ENCODE assay signal across 4 fruit fly cellular contexts in genomic region chr3L:22471586-22472291, dm6.
TF ChIP-seq lines count a peak whose summit lies in the region.

No protein-coding gene starts in this region.

TF ChIP-seq in whole organism, adult, 20 proteins besides CTCF, POLR2A, EP300 and RAD21 (continued from another document):
- TF ChIP-seq CG14711 (tag; optimal IDR thresholded peaks at IDR 0.05; lab: Kevin White, UChicago) (peak; percentile 74), CG33017 (tag; optimal IDR thresholded peaks at IDR 0.05; lab: Kevin White, UChicago) (peak; percentile 85)

TF ChIP-seq in whole organism, embryonic, 481 proteins besides CTCF, POLR2A, EP300 and RAD21 (continued from another document and continues in another):
- TF ChIP-seq Oli (tag; optimal IDR thresholded peaks at IDR 0.05; lab: Kevin White, UChicago) (peak; percentile 45), Six4 (GFP tag; optimal IDR thresholded peaks at IDR 0.05; lab: Kevin White, UChicago) (no peak), MBD-R2 (GFP tag; IDR thresholded peaks at IDR 0.05; lab: Robert Waterston, UW) (0 out of 2 replicates have a peak, but pooled peaks have one; percentile 31), Usf (GFP tag; optimal IDR thresholded peaks at IDR 0.05; lab: Kevin White, UChicago) (no peak), chif (GFP tag; optimal IDR thresholded peaks at IDR 0.05; lab: Kevin White, UChicago) (no peak), CG10147 (GFP tag; optimal IDR thresholded peaks at IDR 0.05; lab: Kevin White, UChicago) (peak; percentile 3), Lhr (GFP tag; optimal IDR thresholded peaks at IDR 0.05; lab: Kevin White, UChicago) (no peak), Hr78 (GFP tag; optimal IDR thresholded peaks at IDR 0.05; lab: Kevin White, UChicago) (no peak), slp2 (GFP tag; optimal IDR thresholded peaks at IDR 0.05; lab: Kevin White, UChicago) (no peak), CG5245 (GFP tag; optimal IDR thresholded peaks at IDR 0.05; lab: Kevin White, UChicago) (no peak), hb (GFP tag; IDR thresholded peaks at IDR 0.05; lab: Robert Waterston, UW; ENCODE audit: partially characterized antibody) (no peak), CG18011 (GFP tag; optimal IDR thresholded peaks at IDR 0.05; lab: Kevin White, UChicago) (no peak), CG12942 (GFP tag; optimal IDR thresholded peaks at IDR 0.05; lab: Kevin White, UChicago) (no peak), Myb (GFP tag; optimal IDR thresholded peaks at IDR 0.05; lab: Kevin White, UChicago) (no peak), dati (GFP tag; IDR thresholded peaks at IDR 0.05; lab: Robert Waterston, UW) (no peak), YL-1 (GFP tag; optimal IDR thresholded peaks at IDR 0.05; lab: Kevin White, UChicago) (no peak), HLH3B (GFP tag; IDR thresholded peaks at IDR 0.05; lab: Robert Waterston, UW) (peak; percentile 50; the same call in 1 of the 2 replicates), CG17829 (tag; optimal IDR thresholded peaks at IDR 0.05; lab: Kevin White, UChicago) (no peak), Sin3A (optimal IDR thresholded peaks at IDR 0.05; lab: Kevin White, UChicago) (no peak), CG10543 (GFP tag; optimal IDR thresholded peaks at IDR 0.05; lab: Kevin White, UChicago) (no peak), toy (GFP tag; IDR thresholded peaks at IDR 0.05; lab: Robert Waterston, UW) (no peak), grau (tag; optimal IDR thresholded peaks at IDR 0.05; lab: Kevin White, UChicago) (peak; percentile 77), CG17328 (GFP tag; IDR thresholded peaks at IDR 0.05; lab: Robert Waterston, UW) (no peak), CG8290 (GFP tag; optimal IDR thresholded peaks at IDR 0.05; lab: Kevin White, UChicago) (no peak), CG8290 (tag; optimal IDR thresholded peaks at IDR 0.05; lab: Kevin White, UChicago) (no peak), E2f1 (GFP tag; IDR thresholded peaks at IDR 0.05; lab: Robert Waterston, UW) (no peak; the same call in 1 of the 2 replicates), her (GFP tag; optimal IDR thresholded peaks at IDR 0.05; lab: Kevin White, UChicago) (no peak), CG7786 (GFP tag; optimal IDR thresholded peaks at IDR 0.05; lab: Kevin White, UChicago) (no peak), Trl (optimal IDR thresholded peaks at IDR 0.05; lab: Kevin White, UChicago) (peak; percentile 26 to 58), Trl (GFP tag; optimal IDR thresholded peaks at IDR 0.05; lab: Kevin White, UChicago) (no peak), cg (GFP tag; optimal IDR thresholded peaks at IDR 0.05; lab: Kevin White, UChicago) (no peak), CG12659 (GFP tag; optimal IDR thresholded peaks at IDR 0.05; lab: Kevin White, UChicago) (peak; percentile 58), CG3838 (GFP tag; optimal IDR thresholded peaks at IDR 0.05; lab: Kevin White, UChicago) (no peak), CG12155 (GFP tag; optimal IDR thresholded peaks at IDR 0.05; lab: Kevin White, UChicago) (no peak), shn (GFP tag; optimal IDR thresholded peaks at IDR 0.05; lab: Kevin White, UChicago) (no peak), CG17568 (GFP tag; optimal IDR thresholded peaks at IDR 0.05; lab: Kevin White, UChicago) (no peak), chm (GFP tag; IDR thresholded peaks at IDR 0.05; lab: Robert Waterston, UW) (no peak), CG8924 (tag; optimal IDR thresholded peaks at IDR 0.05; lab: Kevin White, UChicago) (peak; percentile 66), CG6254 (GFP tag; optimal IDR thresholded peaks at IDR 0.05; lab: Kevin White, UChicago) (no peak), Gsc (GFP tag; IDR thresholded peaks at IDR 0.05; lab: Robert Waterston, UW) (no peak), CkIIα-i1 (GFP tag; IDR thresholded peaks at IDR 0.05; lab: Robert Waterston, UW) (no peak), CG12219 (GFP tag; optimal IDR thresholded peaks at IDR 0.05; lab: Kevin White, UChicago) (no peak), sens-2 (GFP tag; IDR thresholded peaks at IDR 0.05; lab: Robert Waterston, UW) (no peak), H2.0 (GFP tag; IDR thresholded peaks at IDR 0.05; lab: Robert Waterston, UW) (peak; percentile 51), ems (GFP tag; optimal IDR thresholded peaks at IDR 0.05; lab: Kevin White, UChicago) (no peak)

TF ChIP-seq in whole organism, prepupa, 60 proteins besides CTCF, POLR2A, EP300 and RAD21 (continued from another document):
- peak; percentile 52 for TF ChIP-seq CG32006 (GFP tag; optimal IDR thresholded peaks at IDR 0.05; lab: Kevin White, UChicago)
- TF ChIP-seq eg (GFP tag; IDR thresholded peaks at IDR 0.05; lab: Robert Waterston, UW): 0 out of 3 replicates have a peak, but pooled peaks have one; percentile 39
- TF ChIP-seq net (GFP tag; optimal IDR thresholded peaks at IDR 0.05; lab: Kevin White, UChicago): no peak
- TF ChIP-seq cyc (GFP tag; optimal IDR thresholded peaks at IDR 0.05; lab: Kevin White, UChicago): no peak
- TF ChIP-seq fkh (GFP tag; optimal IDR thresholded peaks at IDR 0.05; lab: Kevin White, UChicago): peak; percentile 37
- TF ChIP-seq Lpt (GFP tag; optimal IDR thresholded peaks at IDR 0.05; lab: Kevin White, UChicago): no peak
- TF ChIP-seq pdm3 (GFP tag; optimal IDR thresholded peaks at IDR 0.05; lab: Kevin White, UChicago): no peak
- no peak for TF ChIP-seq salr (GFP tag; optimal IDR thresholded peaks at IDR 0.05; lab: Kevin White, UChicago)
- no peak for TF ChIP-seq svp (GFP tag; lab: Kevin White, UChicago)
- TF ChIP-seq dac (GFP tag; optimal IDR thresholded peaks at IDR 0.05; lab: Kevin White, UChicago): no peak
- no peak for TF ChIP-seq spab (GFP tag; optimal IDR thresholded peaks at IDR 0.05; lab: Kevin White, UChicago)
- no peak for TF ChIP-seq CG7368 (GFP tag; optimal IDR thresholded peaks at IDR 0.05; lab: Kevin White, UChicago)
- no peak for TF ChIP-seq CG8119 (GFP tag; IDR thresholded peaks at IDR 0.05; lab: Robert Waterston, UW)
TF ChIP-seq in whole organism, prepupa: peak in this region for 6.

TF ChIP-seq in whole organism, wandering third instar larva, 38 proteins besides CTCF, POLR2A, EP300 and RAD21 (continued from another document):
- peak; percentile 93 for TF ChIP-seq Vsx2 (GFP tag; optimal IDR thresholded peaks at IDR 0.05; lab: Kevin White, UChicago; ENCODE audit: partially characterized antibody)
